Worm (Caenorhabditis elegans) whole organism, young adult: ENCODE measurements around the gene R07B1.13.

Source experiments
- B0019.2 ChIP-seq: fragments of 200-800 bp; sonication (Bioruptor generic); conservative IDR thresholded peaks from 2 replicates; pipeline ENCODE4 v1.3.6; 2022; ENCODE audit warnings: missing genetic modification reagents, missing genetic modification characterization, missing compliant biosample characterization
- B0336.3 ChIP-seq: fragments of 200-800 bp; sonication (Bioruptor generic); IDR thresholded peaks from 2 replicates; pipeline ENCODE4 v1.3.6; 2022; ENCODE audit warnings: missing genetic modification characterization, missing compliant biosample characterization
- F22D6.2 ChIP-seq: sonication (generic microtip); optimal IDR thresholded peaks from 2 replicates; lab custom pipeline; 2016; ENCODE audit warnings: mild to moderate bottlenecking, missing genetic modification characterization, missing compliant biosample characterization
- F23B12.7 ChIP-seq: sonication (generic microtip); optimal IDR thresholded peaks from 2 replicates; lab custom pipeline; 2017; ENCODE audit warnings: missing genetic modification characterization, mild to moderate bottlenecking, missing compliant biosample characterization, antibody characterized with exemption, moderate library complexity; ENCODE audit not compliant: insufficient read depth
- F52B5.7 ChIP-seq: sonication (generic microtip); optimal IDR thresholded peaks from 2 replicates; lab custom pipeline; 2016; ENCODE audit warnings: mild to moderate bottlenecking, missing genetic modification characterization, missing compliant biosample characterization
- F57C9.4 ChIP-seq: sonication (generic microtip); optimal IDR thresholded peaks from 2 replicates; lab custom pipeline; 2017; ENCODE audit warnings: mild to moderate bottlenecking, missing genetic modification characterization, missing compliant biosample characterization
- T07F8.4 ChIP-seq: sonication (generic microtip); optimal IDR thresholded peaks from 2 replicates; lab custom pipeline; 2016; ENCODE audit warnings: mild to moderate bottlenecking, missing genetic modification characterization, moderate library complexity, missing compliant biosample characterization
- T26A5.8 ChIP-seq: sonication (generic microtip); optimal IDR thresholded peaks from 2 replicates; lab custom pipeline; 2016; ENCODE audit warnings: missing genetic modification characterization, missing compliant biosample characterization
- Y53F4B.3 ChIP-seq: fragments of 200-800 bp; sonication (Bioruptor generic); IDR thresholded peaks from 2 replicates; pipeline ENCODE4 v1.3.6; 2022; ENCODE audit warnings: missing genetic modification reagents, missing genetic modification characterization, missing compliant biosample characterization
- Y53G8AR.9 ChIP-seq: fragments of 200-800 bp; sonication (Bioruptor generic); conservative IDR thresholded peaks from 2 replicates; pipeline ENCODE4 v1.3.6; 2022; ENCODE audit warnings: missing genetic modification reagents, missing genetic modification characterization, missing compliant biosample characterization
- Y79H2A.3 ChIP-seq: fragments of 200-800 bp; sonication (Bioruptor generic); conservative IDR thresholded peaks from 2 replicates; pipeline ENCODE4 v1.3.6; 2022; ENCODE audit warnings: missing genetic modification reagents, missing genetic modification characterization, missing compliant biosample characterization
- attf-6 ChIP-seq: fragments of 200-800 bp; sonication (Bioruptor generic); IDR thresholded peaks from 2 replicates; pipeline ENCODE4 v1.3.6; 2022; ENCODE audit warnings: missing genetic modification reagents, missing genetic modification characterization, missing compliant biosample characterization
- bed-1 ChIP-seq: fragments of 200-800 bp; sonication (Bioruptor generic); IDR thresholded peaks from 2 replicates; pipeline ENCODE4 v1.3.6; 2022; ENCODE audit warnings: missing genetic modification reagents, missing genetic modification characterization, missing compliant biosample characterization
- cebp-1 ChIP-seq, 2 experiments: fragments of 200-800 bp in 1 of 2; sonication (Bioruptor generic) in 1 of 2; sonication (generic microtip) in 1 of 2; IDR thresholded peaks in 1 of 2; optimal IDR thresholded peaks in 1 of 2; 2 replicates each; pipeline versions ENCODE4 v1.3.6 to Lab custom; 2017 to 2022; ENCODE audit warnings: missing compliant biosample characterization in 2 of 2, missing genetic modification characterization in 2 of 2, mild to moderate bottlenecking in 1 of 2, missing genetic modification reagents in 1 of 2, moderate library complexity in 1 of 2
- cebp-2 ChIP-seq: fragments of 200-800 bp; sonication (Bioruptor generic); IDR thresholded peaks from 2 replicates; pipeline ENCODE4 v1.3.6; 2022; ENCODE audit warnings: missing genetic modification characterization, missing compliant biosample characterization
- die-1 ChIP-seq: sonication (generic microtip); optimal IDR thresholded peaks from 2 replicates; lab custom pipeline; 2016; ENCODE audit warnings: missing genotype, mild to moderate bottlenecking, missing genetic modification characterization, missing compliant biosample characterization
- efl-1 ChIP-seq: fragments of 150-350 bp; optimal IDR thresholded peaks from 2 replicates; lab custom pipeline; 2014; ENCODE audit warnings: missing biosample characterization, missing genetic modification reagents, missing genetic modification characterization
- egl-18 ChIP-seq: fragments of 200-800 bp; sonication (Bioruptor generic); IDR thresholded peaks from 2 replicates; pipeline ENCODE4 v1.3.6; 2022; ENCODE audit warnings: missing genetic modification reagents, missing genetic modification characterization, missing compliant biosample characterization
- fkh-3 ChIP-seq: sonication (generic microtip); optimal IDR thresholded peaks from 2 replicates; lab custom pipeline; 2016; ENCODE audit warnings: mild to moderate bottlenecking, missing genetic modification characterization, missing compliant biosample characterization
- hrde-1 ChIP-seq: sonication (generic microtip); optimal IDR thresholded peaks from 2 replicates; lab custom pipeline; 2016; ENCODE audit warnings: missing genetic modification characterization, mild to moderate bottlenecking, missing compliant biosample characterization, moderate library complexity, missing genotype, missing genetic modification reagents, borderline replicate concordance
- let-607 ChIP-seq, 2 experiments: fragments of 200-800 bp in 1 of 2; sonication (Bioruptor generic) in 1 of 2; sonication (generic microtip) in 1 of 2; optimal IDR thresholded peaks; 2 replicates each; lab custom pipeline; 2016 to 2018; ENCODE audit warnings: mild to moderate bottlenecking in 2 of 2, missing compliant biosample characterization in 2 of 2, missing genetic modification characterization in 2 of 2, moderate library complexity in 2 of 2, missing genotype in 1 of 2
- lir-1 ChIP-seq: fragments of 200-800 bp; sonication (Bioruptor generic); conservative IDR thresholded peaks from 2 replicates; pipeline ENCODE4 v1.3.6; 2022; ENCODE audit warnings: missing genetic modification reagents, missing genetic modification characterization, missing compliant biosample characterization
- madf-10 ChIP-seq: sonication (generic microtip); optimal IDR thresholded peaks from 2 replicates; lab custom pipeline; 2016; ENCODE audit warnings: mild to moderate bottlenecking, missing genetic modification characterization, missing compliant biosample characterization
- madf-3 ChIP-seq: fragments of 200-800 bp; sonication (Bioruptor generic); IDR thresholded peaks from 2 replicates; pipeline ENCODE4 v1.3.6; 2022; ENCODE audit warnings: missing genetic modification reagents, missing genetic modification characterization, missing compliant biosample characterization
- madf-8 ChIP-seq: fragments of 200-800 bp; sonication (Bioruptor generic); conservative IDR thresholded peaks from 2 replicates; pipeline ENCODE4 v1.3.6; 2022; ENCODE audit warnings: missing genetic modification reagents, missing genetic modification characterization, missing compliant biosample characterization
- mcd-1 ChIP-seq: fragments of 200-800 bp; sonication (Bioruptor generic); IDR thresholded peaks from 2 replicates; pipeline ENCODE4 v1.3.6; 2022; ENCODE audit warnings: missing genetic modification reagents, missing genetic modification characterization, missing compliant biosample characterization
- mxl-1 ChIP-seq: sonication (generic microtip); optimal IDR thresholded peaks from 2 replicates; lab custom pipeline; 2016; ENCODE audit warnings: missing genetic modification characterization, missing compliant biosample characterization
- nfya-2 ChIP-seq: fragments of 200-800 bp; sonication (Bioruptor generic); IDR thresholded peaks from 2 replicates; pipeline ENCODE4 v1.3.6; 2022; ENCODE audit warnings: missing genetic modification reagents, missing genetic modification characterization, missing compliant biosample characterization
- nhr-179 ChIP-seq: sonication (generic microtip); optimal IDR thresholded peaks from 2 replicates; lab custom pipeline; 2016; ENCODE audit warnings: mild to moderate bottlenecking, missing genetic modification characterization, missing compliant biosample characterization
- nhr-80 ChIP-seq: sonication (generic microtip); optimal IDR thresholded peaks from 2 replicates; lab custom pipeline; 2016; ENCODE audit warnings: missing genetic modification characterization, missing compliant biosample characterization
- nhr-90 ChIP-seq: sonication (generic microtip); optimal IDR thresholded peaks from 2 replicates; lab custom pipeline; 2016; ENCODE audit warnings: missing genotype, mild to moderate bottlenecking, missing genetic modification characterization, missing compliant biosample characterization
- rpc-1 ChIP-seq, 2 experiments: fragments of 150-350 bp in 1 of 2; sonication (generic microtip) in 1 of 2; optimal IDR thresholded peaks; 2 replicates each; lab custom pipeline; 2014 to 2018; ENCODE audit warnings: missing biosample characterization in 1 of 2, missing genetic modification characterization in 1 of 2, missing genetic modification reagents in 1 of 2, missing genotype in 1 of 2
- snpc-3.4 ChIP-seq: sonication (generic microtip); optimal IDR thresholded peaks from 2 replicates; lab custom pipeline; 2017; ENCODE audit warnings: missing genetic modification characterization, mild to moderate bottlenecking, missing compliant biosample characterization, antibody characterized with exemption, moderate library complexity, missing genotype, missing genetic modification reagents
- somi-1 ChIP-seq: fragments of 200-800 bp; sonication (Bioruptor generic); optimal IDR thresholded peaks from 2 replicates; lab custom pipeline; 2018; ENCODE audit warnings: mild to moderate bottlenecking, missing genetic modification characterization, missing compliant biosample characterization
- sptf-2 ChIP-seq: fragments of 200-800 bp; sonication (Bioruptor generic); optimal IDR thresholded peaks from 2 replicates; lab custom pipeline; 2018; ENCODE audit warnings: mild to moderate bottlenecking, missing genetic modification characterization, missing compliant biosample characterization
- tbp1 ChIP-seq: fragments of 200-800 bp; sonication (Bioruptor generic); optimal IDR thresholded peaks from 2 replicates; lab custom pipeline; 2018; ENCODE audit warnings: mild to moderate bottlenecking, missing genetic modification characterization, missing compliant biosample characterization
- unc-130 ChIP-seq: sonication (generic microtip); optimal IDR thresholded peaks from 2 replicates; lab custom pipeline; 2016; ENCODE audit warnings: missing genetic modification reagents, missing genetic modification characterization, missing compliant biosample characterization
- unc-62 ChIP-seq: fragments of 150-350 bp; optimal IDR thresholded peaks from 2 replicates; lab custom pipeline; 2014; ENCODE audit warnings: missing biosample characterization, missing genetic modification reagents, missing genetic modification characterization
- ztf-22 ChIP-seq: fragments of 200-800 bp; sonication (Bioruptor generic); optimal IDR thresholded peaks from 2 replicates; lab custom pipeline; 2018; ENCODE audit warnings: mild to moderate bottlenecking, missing genetic modification characterization, moderate library complexity, missing compliant biosample characterization
- ztf-25 ChIP-seq: fragments of 200-800 bp; sonication (Bioruptor generic); IDR thresholded peaks from 2 replicates; pipeline ENCODE4 v1.3.6; 2022; ENCODE audit warnings: missing genetic modification reagents, missing genetic modification characterization, missing compliant biosample characterization
- ztf-3 ChIP-seq: fragments of 200-800 bp; sonication (Bioruptor generic); optimal IDR thresholded peaks from 2 replicates; lab custom pipeline; 2018; ENCODE audit warnings: mild to moderate bottlenecking, missing genetic modification characterization, missing compliant biosample characterization
- ztf-6 ChIP-seq: fragments of 200-800 bp; sonication (Bioruptor generic); IDR thresholded peaks from 2 replicates; pipeline ENCODE4 v1.3.6; 2022; ENCODE audit warnings: missing genetic modification reagents, missing genetic modification characterization, missing compliant biosample characterization

Gene R07B1.13

DNA sequence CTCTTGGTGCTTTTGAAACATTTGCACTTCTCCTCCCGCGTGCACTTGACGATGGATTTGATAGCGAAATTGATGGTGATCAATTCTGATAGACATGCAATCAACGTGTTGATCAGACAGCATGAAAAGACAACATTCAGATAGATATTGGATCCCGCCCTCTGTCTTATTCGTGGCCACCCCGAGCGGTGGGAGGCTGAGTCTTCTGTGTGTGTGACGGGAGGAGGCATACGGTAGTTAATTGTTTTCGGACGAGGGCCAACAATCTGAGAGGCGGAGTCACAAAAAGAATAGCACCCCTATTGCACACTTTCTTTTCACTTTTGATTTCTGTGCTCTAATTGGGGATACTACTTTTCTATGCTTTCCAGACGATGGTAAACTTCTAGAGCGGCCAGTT lies 23.7 kb upstream of the R07B1.13 start (continued):
- TF ChIP-seq efl-1 (GFP tag; lab: Kevin White, UChicago) = no peak

DNA sequence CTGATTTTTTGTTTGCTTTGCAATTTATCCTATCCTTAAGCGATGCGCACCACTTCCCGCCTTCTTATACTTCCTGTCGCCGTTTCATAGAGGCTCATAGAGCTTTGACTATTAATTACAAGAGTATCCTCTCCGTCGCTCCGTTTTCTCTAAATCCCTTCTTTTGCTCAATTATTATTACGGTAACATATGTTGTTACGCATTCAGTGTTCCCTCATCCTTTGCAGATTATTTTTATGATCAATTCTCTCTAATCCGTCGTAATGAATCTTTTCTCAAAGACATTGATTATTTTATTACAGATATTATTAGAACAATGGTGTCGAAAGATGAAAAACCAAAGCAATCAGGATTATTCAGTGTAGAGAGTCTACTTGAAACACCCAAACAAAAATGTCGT lies 22.6 kb upstream of the R07B1.13 start, which contains the start of gene vab-15:
vab-15 (plus strand) TSS at position 301 of the 400 bp plus-strand sequence.
- no peak for TF ChIP-seq unc-130 (GFP tag; lab: Kevin White, UChicago)
- TF ChIP-seq unc-62 = no peak
- no peak for TF ChIP-seq hrde-1
- no peak for TF ChIP-seq nfya-2
- TF ChIP-seq Y53F4B.3 (GFP tag; lab: Robert Waterston, UW) = no peak
- no peak for TF ChIP-seq lir-1 (GFP tag; lab: Robert Waterston, UW)

DNA sequence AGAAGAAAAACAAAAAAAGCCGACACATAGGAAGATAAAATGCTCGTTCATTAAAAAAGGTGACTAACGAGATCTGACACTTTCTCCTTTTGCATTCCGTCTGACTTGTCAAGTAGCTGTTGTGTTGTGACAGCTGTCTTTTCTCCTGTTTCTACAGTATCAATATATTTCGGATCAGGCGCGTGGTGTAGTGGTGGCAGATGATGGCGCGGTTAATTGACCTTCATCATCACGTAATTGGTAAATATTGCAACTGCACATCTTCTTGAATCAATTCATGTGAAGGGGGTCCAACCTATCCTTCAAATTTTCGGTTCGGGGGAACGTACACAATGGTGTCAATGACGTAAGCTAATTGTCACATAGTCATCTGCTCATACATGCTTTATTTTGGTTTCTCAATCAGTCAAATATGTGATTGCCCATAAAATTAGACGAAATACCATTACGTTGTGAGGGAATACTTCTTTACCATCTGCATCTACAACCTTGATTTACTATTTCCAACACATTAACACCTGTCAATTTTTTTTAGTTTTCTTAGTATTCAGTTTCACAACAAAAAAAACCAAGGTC lies 21.3 kb upstream of the R07B1.13 start:
- TF ChIP-seq snpc-3.4 (tag; lab: Kevin White, UChicago) (no peak), rpc-1 (optimal IDR thresholded peaks at IDR 0.05; lab: Kevin White, UChicago) (no peak), rpc-1 (tag; optimal IDR thresholded peaks at IDR 0.05; lab: Kevin White, UChicago) (no peak), madf-3 (GFP tag; lab: Robert Waterston, UW) (no peak), ztf-22 (GFP tag; lab: Kevin White, UChicago) (no peak), madf-8 (GFP tag; lab: Robert Waterston, UW) (no peak), tbp1 (GFP tag; lab: Kevin White, UChicago) (no peak), Y79H2A.3 (GFP tag; lab: Robert Waterston, UW) (no peak), fkh-3 (tag; lab: Kevin White, UChicago) (no peak), die-1 (no peak), attf-6 (no peak), madf-10 (tag; lab: Kevin White, UChicago) (no peak), F57C9.4 (tag; lab: Kevin White, UChicago) (no peak), sptf-2 (GFP tag; lab: Kevin White, UChicago) (no peak), Y53G8AR.9 (GFP tag; lab: Robert Waterston, UW) (no peak), B0019.2 (GFP tag; lab: Robert Waterston, UW) (no peak)

DNA sequence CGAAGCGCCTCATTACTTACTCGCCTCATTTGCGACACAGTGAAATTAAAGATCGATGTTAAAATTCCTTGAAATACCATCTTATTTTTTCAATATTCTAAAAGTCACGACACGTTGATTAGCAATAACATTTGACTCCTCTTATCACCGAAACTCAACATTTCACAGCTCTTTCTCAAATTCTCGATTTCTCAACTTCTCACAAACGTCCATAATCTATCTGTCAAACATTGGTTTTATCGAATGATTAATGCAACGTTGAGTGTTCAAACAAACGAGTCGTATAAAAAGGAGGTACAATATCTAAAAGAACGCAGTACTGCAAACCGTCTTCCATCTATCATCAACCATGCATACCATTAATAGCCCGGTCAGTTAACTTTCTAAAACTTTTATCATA lies 19.4 kb upstream of the R07B1.13 start, which contains the start of gene lec-8:
lec-8 (plus strand) TSS at position 314 of the 400 bp plus-strand sequence.
- peak; percentile 20 for TF ChIP-seq ztf-22 (GFP tag; lab: Kevin White, UChicago)
- TF ChIP-seq ztf-3 (GFP tag; lab: Kevin White, UChicago) = no peak
- no peak for TF ChIP-seq T07F8.4 (tag; lab: Kevin White, UChicago)
- no peak for TF ChIP-seq nhr-179
- no peak for TF ChIP-seq bed-1 (GFP tag; lab: Robert Waterston, UW)
- TF ChIP-seq Y53F4B.3 (GFP tag; lab: Robert Waterston, UW) = no peak
- no peak for TF ChIP-seq F52B5.7 (tag; lab: Kevin White, UChicago)
- TF ChIP-seq egl-18 (GFP tag; lab: Robert Waterston, UW) = no peak
- TF ChIP-seq somi-1 (GFP tag; lab: Kevin White, UChicago) = no peak
- TF ChIP-seq T26A5.8 = no peak
- TF ChIP-seq B0336.3 (GFP tag; lab: Robert Waterston, UW) = no peak
- TF ChIP-seq nhr-80 (tag; lab: Kevin White, UChicago) = peak; percentile 93
- peak in 1 of 2 experiments; percentile 24 for TF ChIP-seq let-607 (tag; optimal IDR thresholded peaks at IDR 0.05; lab: Kevin White, UChicago)
- TF ChIP-seq mxl-1 (tag; lab: Kevin White, UChicago) = no peak
- no peak for TF ChIP-seq cebp-1 (GFP tag; IDR thresholded peaks at IDR 0.05; lab: Robert Waterston, UW)
- no peak for TF ChIP-seq cebp-1 (tag; optimal IDR thresholded peaks at IDR 0.05; lab: Kevin White, UChicago)
- no peak for TF ChIP-seq madf-3 (GFP tag; lab: Robert Waterston, UW)
- TF ChIP-seq unc-62 = peak; percentile 45
- no peak for TF ChIP-seq cebp-2 (GFP tag; lab: Robert Waterston, UW)
- no peak for TF ChIP-seq nhr-90
- TF ChIP-seq F22D6.2 (tag; lab: Kevin White, UChicago) = no peak
- no peak for TF ChIP-seq fkh-3 (tag; lab: Kevin White, UChicago)
- no peak for TF ChIP-seq ztf-6 (GFP tag; lab: Robert Waterston, UW)
- no peak for TF ChIP-seq F23B12.7 (tag; lab: Kevin White, UChicago)
- no peak for TF ChIP-seq mcd-1 (GFP tag; lab: Robert Waterston, UW)
- TF ChIP-seq ztf-25 (GFP tag; lab: Robert Waterston, UW) = no peak
